Worm (Caenorhabditis elegans) whole organism, L3 larva: ENCODE measurements around the gene F07C3.3.

ENCODE experiments used
- ZK546.5 ChIP-seq: sonication (generic microtip); optimal IDR thresholded peaks from 2 replicates; lab custom pipeline; 2017; ENCODE audit warnings: missing biosample characterization, missing genetic modification characterization
- ama-1 ChIP-seq: fragments of 150-350 bp; optimal IDR thresholded peaks from 2 replicates; lab custom pipeline; 2018
- ceh-28 ChIP-seq: fragments of 150-350 bp; optimal IDR thresholded peaks from 2 replicates; lab custom pipeline; 2014; ENCODE audit warnings: missing biosample characterization, missing genetic modification reagents, missing genetic modification characterization
- elt-2 ChIP-seq: sonication (generic microtip); optimal IDR thresholded peaks from 2 replicates; lab custom pipeline; 2016; ENCODE audit warnings: missing genetic modification reagents, mild to moderate bottlenecking, missing genetic modification characterization, missing compliant biosample characterization
- fos-1 ChIP-seq: fragments of 150-350 bp; optimal IDR thresholded peaks from 2 replicates; lab custom pipeline; 2014; ENCODE audit warnings: missing biosample characterization, missing genetic modification characterization
- lin-15B ChIP-seq: fragments of 150-350 bp; optimal IDR thresholded peaks from 2 replicates; lab custom pipeline; 2014; ENCODE audit warnings: missing biosample characterization, missing genetic modification characterization
- mml-1 ChIP-seq: fragments of 150-350 bp; sonication (generic microtip); optimal IDR thresholded peaks from 3 replicates; lab custom pipeline; 2014; ENCODE audit warnings: missing biosample characterization, missing genetic modification characterization
- nhr-12 ChIP-seq: fragments of 150-350 bp; optimal IDR thresholded peaks from 2 replicates; lab custom pipeline; 2014; ENCODE audit warnings: missing biosample characterization, missing genetic modification characterization
- nhr-25 ChIP-seq: sonication (generic microtip); optimal IDR thresholded peaks from 2 replicates; lab custom pipeline; 2017; ENCODE audit warnings: missing biosample characterization, missing genetic modification characterization
- nhr-77 ChIP-seq: fragments of 150-350 bp; optimal IDR thresholded peaks from 2 replicates; lab custom pipeline; 2014; ENCODE audit warnings: missing biosample characterization, missing genetic modification characterization
- sea-2 ChIP-seq: fragments of 150-350 bp; sonication (generic microtip); optimal IDR thresholded peaks from 4 replicates; lab custom pipeline; 2014; ENCODE audit warnings: missing biosample characterization, missing genetic modification reagents, missing genetic modification characterization
- snpc-4 ChIP-seq: fragments of 150-350 bp; optimal IDR thresholded peaks from 2 replicates; lab custom pipeline; 2014; ENCODE audit warnings: missing biosample characterization, missing genetic modification characterization
- unc-39 ChIP-seq: sonication (generic microtip); optimal IDR thresholded peaks from 4 replicates; lab custom pipeline; 2017; ENCODE audit warnings: missing biosample characterization, missing genetic modification characterization
- zag-1 ChIP-seq: fragments of 150-350 bp; optimal IDR thresholded peaks from 2 replicates; lab custom pipeline; 2014; ENCODE audit warnings: missing biosample characterization, missing genetic modification characterization

DNA sequence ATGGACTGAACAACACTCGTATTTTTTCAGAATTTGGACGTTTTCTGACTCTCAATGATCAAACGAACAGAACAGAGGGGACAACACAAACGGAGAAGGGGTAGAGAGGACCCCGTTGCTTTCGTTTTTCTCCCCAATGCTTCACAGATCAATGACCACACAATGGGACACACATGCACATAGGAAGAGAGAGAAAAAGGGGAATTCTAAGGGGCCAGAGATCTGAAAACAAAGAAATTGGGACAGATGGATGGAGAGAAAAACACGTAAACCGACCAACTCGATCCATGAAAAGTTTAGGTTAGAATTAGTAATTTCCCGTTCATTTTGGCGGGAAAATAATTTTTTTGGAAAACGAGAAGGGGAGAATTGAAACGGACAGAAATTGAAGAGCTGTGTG lies 38.2 kb upstream of the F07C3.3 start:
- TF ChIP-seq ama-1 (lab: Kevin White, UChicago) (no peak), nhr-25 (tag; lab: Kevin White, UChicago) (no peak), fos-1 (tag; lab: Kevin White, UChicago) (no peak), sea-2 (GFP tag; lab: Kevin White, UChicago) (no peak), ZK546.5 (tag; lab: Kevin White, UChicago) (no peak), zag-1 (tag; lab: Kevin White, UChicago) (no peak), unc-39 (no peak), nhr-12 (tag; lab: Kevin White, UChicago) (no peak), elt-2 (tag; lab: Kevin White, UChicago) (no peak), nhr-77 (tag; lab: Kevin White, UChicago) (no peak), snpc-4 (no peak), ceh-28 (no peak), lin-15B (tag; lab: Kevin White, UChicago) (no peak), mml-1 (no peak)
